Worm (Caenorhabditis elegans) whole organism, late embryonic: ENCODE results near the gene srw-40.

Experiments used
- K02D7.2 ChIP-seq: sonication (generic microtip); optimal IDR thresholded peaks from 2 replicates; lab custom pipeline; 2017; ENCODE audit warnings: mild to moderate bottlenecking, missing genetic modification characterization, missing compliant biosample characterization
- T23F11.4 ChIP-seq: fragments of 200-800 bp; sonication (Bioruptor generic); optimal IDR thresholded peaks from 2 replicates; lab custom pipeline; 2018; ENCODE audit warnings: mild to moderate bottlenecking, missing genetic modification characterization, missing compliant biosample characterization
- Y22D7AL.16 ChIP-seq: sonication (generic microtip); optimal IDR thresholded peaks from 2 replicates; lab custom pipeline; 2016; ENCODE audit warnings: missing genetic modification characterization, missing compliant biosample characterization
- ahr-1 ChIP-seq: sonication (generic microtip); optimal IDR thresholded peaks from 2 replicates; lab custom pipeline; 2016; ENCODE audit warnings: missing genetic modification characterization, missing compliant biosample characterization
- ama-1 ChIP-seq: fragments of 150-350 bp; optimal IDR thresholded peaks from 2 replicates; lab custom pipeline; 2014
- ceh-18 ChIP-seq: sonication (generic microtip); optimal IDR thresholded peaks from 2 replicates; lab custom pipeline; 2016; ENCODE audit warnings: missing genetic modification characterization, missing compliant biosample characterization
- ceh-2 ChIP-seq: sonication (generic microtip); optimal IDR thresholded peaks from 2 replicates; lab custom pipeline; 2016; ENCODE audit warnings: missing genotype, missing genetic modification characterization, missing compliant biosample characterization
- ceh-24 ChIP-seq: sonication (generic microtip); optimal IDR thresholded peaks from 2 replicates; lab custom pipeline; 2016; ENCODE audit warnings: mild to moderate bottlenecking, missing genetic modification characterization, missing compliant biosample characterization
- ceh-30 ChIP-seq: fragments of 150-350 bp; optimal IDR thresholded peaks from 2 replicates; lab custom pipeline; 2014; ENCODE audit warnings: missing biosample characterization, missing genetic modification characterization
- ceh-34 ChIP-seq: sonication (generic microtip); optimal IDR thresholded peaks from 2 replicates; lab custom pipeline; 2016; ENCODE audit warnings: mild to moderate bottlenecking, missing genetic modification characterization, missing compliant biosample characterization
- che-1 ChIP-seq: sonication (generic microtip); optimal IDR thresholded peaks from 2 replicates; lab custom pipeline; 2016; ENCODE audit warnings: mild to moderate bottlenecking, missing genetic modification characterization, missing compliant biosample characterization
- dmd-4 ChIP-seq: sonication (generic microtip); optimal IDR thresholded peaks from 2 replicates; lab custom pipeline; 2016; ENCODE audit warnings: borderline replicate concordance, missing genetic modification characterization, missing compliant biosample characterization
- dve-1 ChIP-seq: sonication (generic microtip); optimal IDR thresholded peaks from 2 replicates; lab custom pipeline; 2017; ENCODE audit warnings: antibody characterized with exemption, mild to moderate bottlenecking, missing genetic modification characterization, missing compliant biosample characterization
- elt-2 ChIP-seq: sonication (generic microtip); optimal IDR thresholded peaks from 2 replicates; lab custom pipeline; 2016; ENCODE audit warnings: missing genetic modification reagents, missing genetic modification characterization, missing compliant biosample characterization
- nhr-232 ChIP-seq: sonication (generic microtip); optimal IDR thresholded peaks from 2 replicates; lab custom pipeline; 2016; ENCODE audit warnings: missing genetic modification characterization, missing compliant biosample characterization
- npax-4 ChIP-seq: sonication (generic microtip); optimal IDR thresholded peaks from 2 replicates; lab custom pipeline; 2016; ENCODE audit warnings: missing genetic modification characterization, missing compliant biosample characterization
- odd-2 ChIP-seq: sonication (generic microtip); optimal IDR thresholded peaks from 2 replicates; lab custom pipeline; 2017; ENCODE audit warnings: antibody characterized with exemption, mild to moderate bottlenecking, missing genetic modification characterization, missing compliant biosample characterization
- pag-3 ChIP-seq: sonication (generic microtip); optimal IDR thresholded peaks from 2 replicates; lab custom pipeline; 2016; ENCODE audit warnings: missing compliant biosample characterization, missing genetic modification characterization, borderline replicate concordance
- pha-4 ChIP-seq: fragments of 150-350 bp; optimal IDR thresholded peaks from 2 replicates; lab custom pipeline; 2018; ENCODE audit warnings: missing biosample characterization, missing genetic modification reagents, missing genetic modification characterization
- pros-1 ChIP-seq: fragments of 150-350 bp; optimal IDR thresholded peaks from 2 replicates; lab custom pipeline; 2014; ENCODE audit warnings: missing biosample characterization, missing genetic modification reagents, missing genetic modification characterization
- ref-2 ChIP-seq: sonication (generic microtip); optimal IDR thresholded peaks from 2 replicates; lab custom pipeline; 2016; ENCODE audit warnings: missing genetic modification characterization, missing compliant biosample characterization
- sdc-2 ChIP-seq: sonication (generic microtip); optimal IDR thresholded peaks from 2 replicates; lab custom pipeline; 2016; ENCODE audit warnings: missing genotype, missing genetic modification characterization, missing compliant biosample characterization
- sox-2 ChIP-seq: fragments of 200-800 bp; sonication (Bioruptor generic); IDR thresholded peaks from 2 replicates; pipeline ENCODE4 v1.3.6; 2022; ENCODE audit warnings: missing genetic modification reagents, missing genetic modification characterization, missing compliant biosample characterization
- tbx-2 ChIP-seq: sonication (generic microtip); optimal IDR thresholded peaks from 2 replicates; lab custom pipeline; 2016; ENCODE audit warnings: missing genetic modification characterization, missing compliant biosample characterization
- ttx-3 ChIP-seq: sonication (generic microtip); optimal IDR thresholded peaks from 2 replicates; lab custom pipeline; 2016; ENCODE audit warnings: missing genetic modification reagents, missing genetic modification characterization, missing compliant biosample characterization
- unc-3 ChIP-seq, 2 experiments: fragments of 200-800 bp in 1 of 2; sonication (Bioruptor generic) in 1 of 2; sonication (generic microtip) in 1 of 2; conservative IDR thresholded peaks in 1 of 2; optimal IDR thresholded peaks in 1 of 2; 2 replicates each; pipeline versions ENCODE4 v1.3.6 to Lab custom; 2016 to 2022; ENCODE audit warnings: missing compliant biosample characterization in 2 of 2, missing genetic modification characterization in 2 of 2, missing genetic modification reagents in 1 of 2
- unc-42 ChIP-seq: sonication (generic microtip); optimal IDR thresholded peaks from 2 replicates; lab custom pipeline; 2016; ENCODE audit warnings: missing genotype, missing genetic modification characterization, missing compliant biosample characterization
- unc-55 ChIP-seq: sonication (generic microtip); optimal IDR thresholded peaks from 2 replicates; lab custom pipeline; 2017; ENCODE audit warnings: missing biosample characterization, missing genetic modification reagents, missing genetic modification characterization
- unc-86 ChIP-seq: sonication (generic microtip); optimal IDR thresholded peaks from 2 replicates; lab custom pipeline; 2016; ENCODE audit warnings: missing genetic modification characterization, missing compliant biosample characterization
- ztf-16 ChIP-seq: sonication (generic microtip); optimal IDR thresholded peaks from 2 replicates; lab custom pipeline; 2017; ENCODE audit warnings: missing genetic modification characterization, missing compliant biosample characterization

srw-40 gene

DNA sequence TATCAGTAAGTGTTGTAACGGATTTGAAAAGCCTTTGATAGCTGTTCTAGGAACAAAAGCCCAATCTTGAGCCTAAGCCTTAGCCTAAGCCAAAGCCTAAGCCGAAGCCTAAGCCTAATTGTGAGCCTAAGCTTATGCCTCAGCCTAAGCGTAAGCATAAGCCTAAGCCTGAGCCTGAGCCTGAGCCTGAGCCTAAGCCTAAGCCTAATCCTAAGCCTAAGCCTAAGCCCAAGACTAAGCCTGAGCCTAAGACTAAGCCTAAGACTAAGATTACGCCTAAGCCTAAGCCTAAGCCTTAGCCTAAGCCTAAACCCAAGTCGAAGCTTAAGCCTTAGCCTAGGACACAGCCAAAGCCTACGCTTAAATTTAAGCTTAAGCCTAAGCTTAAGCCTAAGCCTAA is 38.3 kb downstream of the srw-40 start:
- TF ChIP-seq unc-42 (no peak), T23F11.4 (GFP tag; lab: Kevin White, UChicago) (no peak), dve-1 (tag; lab: Kevin White, UChicago) (peak; percentile 80), ceh-34 (tag; lab: Kevin White, UChicago) (no peak), dmd-4 (no peak), ref-2 (tag; lab: Kevin White, UChicago) (no peak)

DNA sequence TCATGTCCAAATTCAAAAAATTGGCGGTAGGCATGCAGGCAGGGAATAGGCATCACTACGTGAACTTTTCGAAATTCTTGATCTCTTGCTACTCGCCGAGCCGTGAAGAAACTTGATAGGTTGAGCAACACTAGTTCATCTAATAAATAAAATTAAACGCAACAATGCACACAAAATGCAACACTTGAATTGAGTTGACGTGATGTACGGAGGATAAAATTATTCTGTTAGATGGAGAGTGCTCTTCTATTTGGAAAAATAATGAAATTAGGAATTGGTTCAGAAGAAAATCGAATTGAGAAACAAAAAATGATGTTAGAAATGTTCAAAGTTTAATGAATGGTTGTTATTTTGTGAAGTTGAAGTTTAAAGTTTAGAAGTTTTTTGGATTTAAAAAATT is 39.0 kb downstream of the srw-40 start:
- TF ChIP-seq sox-2 (no peak), unc-42 (peak; percentile 41)

DNA sequence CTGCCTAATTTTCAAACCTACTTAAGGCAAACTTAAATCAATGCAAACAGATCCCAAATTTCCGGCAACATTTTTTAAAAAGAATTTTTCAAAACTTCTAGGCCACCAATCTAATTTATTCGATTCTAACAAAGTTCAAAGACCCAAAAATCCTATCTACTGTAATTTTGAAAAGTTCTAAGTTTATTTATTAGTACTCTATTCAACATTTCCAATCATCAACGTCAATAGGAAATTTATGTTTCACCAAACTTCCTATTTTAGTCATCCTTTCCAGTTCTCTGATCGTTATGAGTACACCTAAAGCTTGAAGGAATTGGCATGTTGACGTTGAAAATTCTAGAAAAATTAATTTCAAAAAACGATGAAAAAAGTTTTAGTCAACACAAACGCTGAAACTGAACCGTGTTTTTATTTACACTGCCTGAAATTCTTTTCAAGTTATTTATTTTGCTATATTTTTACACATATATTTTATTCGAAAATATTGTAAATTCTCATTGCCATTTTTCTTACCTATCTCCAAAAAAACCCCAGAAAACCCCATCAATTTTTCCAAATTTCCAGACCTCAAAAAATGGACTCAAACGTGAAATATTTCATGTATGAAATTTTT is 40.2 kb downstream of the srw-40 start, which contains the start of gene npr-42:
npr-42 (plus strand) TSS at position 566 of the 616 bp plus-strand sequence.
- no peak for TF ChIP-seq pha-4 (tag; lab: Kevin White, UChicago)
- TF ChIP-seq sox-2, result no peak
- no peak for TF ChIP-seq ahr-1 (tag; lab: Kevin White, UChicago)
- no peak for TF ChIP-seq ceh-30 (tag; lab: Kevin White, UChicago)
- no peak for TF ChIP-seq che-1 (tag; lab: Kevin White, UChicago)
- TF ChIP-seq ceh-24 (tag; lab: Kevin White, UChicago), result no peak
- no peak for TF ChIP-seq K02D7.2 (tag; lab: Kevin White, UChicago)
- TF ChIP-seq sdc-2 (tag; lab: Kevin White, UChicago), result no peak
- no peak for TF ChIP-seq dmd-4
- TF ChIP-seq ama-1 (lab: Kevin White, UChicago), result no peak
- TF ChIP-seq pag-3 (tag; lab: Kevin White, UChicago), result no peak

DNA sequence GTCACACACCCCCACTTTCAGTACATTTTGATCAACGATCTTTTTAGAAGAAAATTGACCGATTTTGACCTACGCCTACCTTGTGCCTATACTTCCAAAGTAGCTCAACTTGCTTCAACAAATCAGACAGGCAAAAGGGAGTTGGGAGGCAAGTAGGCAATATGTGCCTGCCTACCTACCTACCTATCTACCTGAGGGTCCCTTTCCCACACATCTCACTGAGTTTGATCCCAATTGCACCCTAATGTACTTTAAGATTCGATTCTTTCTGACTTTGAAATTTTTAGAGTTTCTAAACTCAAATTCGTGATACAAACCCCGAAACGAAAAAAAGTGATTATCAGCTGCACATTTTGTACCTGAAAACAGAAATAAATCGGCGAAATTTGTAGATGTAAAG is 48.2 kb downstream of the srw-40 start:
- TF ChIP-seq ama-1 (lab: Kevin White, UChicago) (no peak), unc-86 (tag; lab: Kevin White, UChicago) (no peak), ceh-2 (tag; lab: Kevin White, UChicago) (no peak), unc-55 (GFP tag; lab: Kevin White, UChicago) (no peak), unc-3 (GFP tag; conservative IDR thresholded peaks at IDR 0.05; lab: Robert Waterston, UW) (no peak), unc-3 (tag; optimal IDR thresholded peaks at IDR 0.05; lab: Kevin White, UChicago) (no peak), ttx-3 (no peak), ceh-18 (tag; lab: Kevin White, UChicago) (no peak), nhr-232 (no peak), odd-2 (tag; lab: Kevin White, UChicago) (no peak), elt-2 (no peak), ztf-16 (no peak), pros-1 (tag; lab: Kevin White, UChicago) (no peak), tbx-2 (no peak), Y22D7AL.16 (no peak), npax-4 (tag; lab: Kevin White, UChicago) (no peak)
